Worm (Caenorhabditis elegans) whole organism, L3 larva: ENCODE data around the gene madf-1.
A peak's percentile ranks its signal among the peaks of the same experiment; 100 is the strongest.

Experiments
- R02D3.7 ChIP-seq: fragments of 150-350 bp; optimal IDR thresholded peaks from 2 replicates; lab custom pipeline; 2014; ENCODE audit warnings: missing biosample characterization, missing genetic modification characterization
- ZK546.5 ChIP-seq: sonication (generic microtip); optimal IDR thresholded peaks from 2 replicates; lab custom pipeline; 2017; ENCODE audit warnings: missing biosample characterization, missing genetic modification characterization
- aly-2 ChIP-seq: fragments of 150-350 bp; optimal IDR thresholded peaks from 2 replicates; lab custom pipeline; 2014; ENCODE audit warnings: missing biosample characterization, missing genetic modification characterization
- ama-1 ChIP-seq: fragments of 150-350 bp; optimal IDR thresholded peaks from 2 replicates; lab custom pipeline; 2018
- ceh-16 ChIP-seq: sonication (generic microtip); optimal IDR thresholded peaks from 2 replicates; lab custom pipeline; 2017; ENCODE audit warnings: missing biosample characterization, missing genetic modification characterization
- ceh-28 ChIP-seq: fragments of 150-350 bp; optimal IDR thresholded peaks from 2 replicates; lab custom pipeline; 2014; ENCODE audit warnings: missing biosample characterization, missing genetic modification reagents, missing genetic modification characterization
- ceh-82 ChIP-seq: fragments of 150-350 bp; optimal IDR thresholded peaks from 2 replicates; lab custom pipeline; 2014; ENCODE audit warnings: missing biosample characterization, missing genetic modification characterization
- ceh-9 ChIP-seq: sonication (generic microtip); optimal IDR thresholded peaks from 2 replicates; lab custom pipeline; 2018; ENCODE audit warnings: missing biosample characterization, missing genetic modification characterization
- egl-27 ChIP-seq: sonication (generic microtip); optimal IDR thresholded peaks from 4 replicates; lab custom pipeline; 2017; ENCODE audit warnings: missing biosample characterization, missing genetic modification reagents, missing genetic modification characterization
- egl-5 ChIP-seq: fragments of 150-350 bp; optimal IDR thresholded peaks from 2 replicates; lab custom pipeline; 2017; ENCODE audit warnings: missing biosample characterization, missing genetic modification reagents, missing genetic modification characterization, inconsistent platforms
- elt-1 ChIP-seq: fragments of 150-350 bp; optimal IDR thresholded peaks from 2 replicates; lab custom pipeline; 2014; ENCODE audit warnings: missing biosample characterization, missing genetic modification characterization
- elt-2 ChIP-seq: sonication (generic microtip); optimal IDR thresholded peaks from 2 replicates; lab custom pipeline; 2016; ENCODE audit warnings: missing genetic modification reagents, mild to moderate bottlenecking, missing genetic modification characterization, missing compliant biosample characterization
- elt-3 ChIP-seq, 3 experiments: fragments of 150-350 bp in 1 of 3; sonication (generic microtip) in 2 of 3; optimal IDR thresholded peaks; 2 replicates in 2 of 3; 4 replicates in 1 of 3; lab custom pipeline; 2014 to 2017; ENCODE audit warnings: missing biosample characterization in 3 of 3, missing genetic modification characterization in 3 of 3
- eor-1 ChIP-seq, 2 experiments: fragments of 150-350 bp; optimal IDR thresholded peaks; 2 replicates each; lab custom pipeline; 2014 to 2018; ENCODE audit warnings: missing biosample characterization in 2 of 2, missing genetic modification characterization in 2 of 2
- fkh-10 ChIP-seq: sonication (generic microtip); optimal IDR thresholded peaks from 2 replicates; lab custom pipeline; 2017; ENCODE audit warnings: missing biosample characterization, missing genetic modification reagents, missing genetic modification characterization
- fkh-2 ChIP-seq: fragments of 150-350 bp; optimal IDR thresholded peaks from 2 replicates; lab custom pipeline; 2014; ENCODE audit warnings: missing biosample characterization, missing genetic modification reagents, missing genetic modification characterization
- hmg-11 ChIP-seq: sonication (generic microtip); optimal IDR thresholded peaks from 2 replicates; lab custom pipeline; 2016; ENCODE audit warnings: missing genetic modification characterization, missing compliant biosample characterization
- jun-1 ChIP-seq: fragments of 150-350 bp; optimal IDR thresholded peaks from 2 replicates; lab custom pipeline; 2014; ENCODE audit warnings: missing biosample characterization, missing genetic modification reagents, missing genetic modification characterization
- lin-15B ChIP-seq: fragments of 150-350 bp; optimal IDR thresholded peaks from 2 replicates; lab custom pipeline; 2014; ENCODE audit warnings: missing biosample characterization, missing genetic modification characterization
- lin-39 ChIP-seq: fragments of 150-350 bp; optimal IDR thresholded peaks from 2 replicates; lab custom pipeline; 2018; ENCODE audit warnings: missing biosample characterization, missing genetic modification reagents, missing genetic modification characterization
- lsy-12 ChIP-seq: sonication (generic microtip); optimal IDR thresholded peaks from 2 replicates; lab custom pipeline; 2016; ENCODE audit warnings: mild to moderate bottlenecking, missing genetic modification characterization, missing compliant biosample characterization
- mdl-1 ChIP-seq: fragments of 150-350 bp; optimal IDR thresholded peaks from 2 replicates; lab custom pipeline; 2014; ENCODE audit warnings: missing biosample characterization, missing genetic modification characterization
- mml-1 ChIP-seq: fragments of 150-350 bp; sonication (generic microtip); optimal IDR thresholded peaks from 3 replicates; lab custom pipeline; 2014; ENCODE audit warnings: missing biosample characterization, missing genetic modification characterization
- nfya-1 ChIP-seq: sonication (generic microtip); optimal IDR thresholded peaks from 2 replicates; lab custom pipeline; 2017; ENCODE audit warnings: missing genetic modification characterization, mild to moderate bottlenecking, missing compliant biosample characterization, antibody characterized with exemption, moderate library complexity; ENCODE audit not compliant: insufficient read depth
- nhr-11 ChIP-seq: fragments of 150-350 bp; optimal IDR thresholded peaks from 2 replicates; lab custom pipeline; 2014; ENCODE audit warnings: missing biosample characterization, missing genetic modification characterization
- nhr-12 ChIP-seq: fragments of 150-350 bp; optimal IDR thresholded peaks from 2 replicates; lab custom pipeline; 2014; ENCODE audit warnings: missing biosample characterization, missing genetic modification characterization
- nhr-23 ChIP-seq: fragments of 150-350 bp; optimal IDR thresholded peaks from 2 replicates; lab custom pipeline; 2014; ENCODE audit warnings: missing biosample characterization, missing genetic modification reagents, missing genetic modification characterization
- nhr-237 ChIP-seq: fragments of 150-350 bp; optimal IDR thresholded peaks from 2 replicates; lab custom pipeline; 2014; ENCODE audit warnings: missing biosample characterization, missing genetic modification characterization
- nhr-25 ChIP-seq: sonication (generic microtip); optimal IDR thresholded peaks from 2 replicates; lab custom pipeline; 2017; ENCODE audit warnings: missing biosample characterization, missing genetic modification characterization
- nhr-28 ChIP-seq: fragments of 150-350 bp; optimal IDR thresholded peaks from 2 replicates; lab custom pipeline; 2014; ENCODE audit warnings: missing biosample characterization, missing genetic modification characterization
- nhr-43 ChIP-seq: sonication (generic microtip); optimal IDR thresholded peaks from 2 replicates; lab custom pipeline; 2016; ENCODE audit warnings: mild to moderate bottlenecking, missing genetic modification characterization, missing compliant biosample characterization; ENCODE audit not compliant: poor library complexity, severe bottlenecking
- pha-4 ChIP-seq: fragments of 150-350 bp; optimal IDR thresholded peaks from 2 replicates; lab custom pipeline; 2014; ENCODE audit warnings: missing biosample characterization, missing genetic modification reagents, missing genetic modification characterization
- pqm-1 ChIP-seq: fragments of 150-350 bp; optimal IDR thresholded peaks from 2 replicates; lab custom pipeline; 2017; ENCODE audit warnings: missing biosample characterization, missing genetic modification characterization, inconsistent platforms
- sea-2 ChIP-seq: fragments of 150-350 bp; sonication (generic microtip); optimal IDR thresholded peaks from 4 replicates; lab custom pipeline; 2014; ENCODE audit warnings: missing biosample characterization, missing genetic modification reagents, missing genetic modification characterization
- skn-1 ChIP-seq: fragments of 150-350 bp; optimal IDR thresholded peaks from 2 replicates; lab custom pipeline; 2014; ENCODE audit warnings: missing biosample characterization, missing genetic modification characterization
- snpc-4 ChIP-seq: fragments of 150-350 bp; optimal IDR thresholded peaks from 2 replicates; lab custom pipeline; 2014; ENCODE audit warnings: missing biosample characterization, missing genetic modification characterization
- tbx-2 ChIP-seq: sonication (generic microtip); optimal IDR thresholded peaks from 2 replicates; lab custom pipeline; 2016; ENCODE audit warnings: mild to moderate bottlenecking, missing genetic modification characterization, missing compliant biosample characterization
- unc-39 ChIP-seq: sonication (generic microtip); optimal IDR thresholded peaks from 4 replicates; lab custom pipeline; 2017; ENCODE audit warnings: missing biosample characterization, missing genetic modification characterization
- unc-62 ChIP-seq: fragments of 150-350 bp; sonication (generic microtip); optimal IDR thresholded peaks from 4 replicates; lab custom pipeline; 2014; ENCODE audit warnings: missing biosample characterization, missing genetic modification reagents, missing genetic modification characterization
- zag-1 ChIP-seq: fragments of 150-350 bp; optimal IDR thresholded peaks from 2 replicates; lab custom pipeline; 2014; ENCODE audit warnings: missing biosample characterization, missing genetic modification characterization
- ztf-11 ChIP-seq: fragments of 150-350 bp; optimal IDR thresholded peaks from 2 replicates; lab custom pipeline; 2014; ENCODE audit warnings: missing biosample characterization, missing genetic modification characterization
- ztf-4 ChIP-seq: fragments of 150-350 bp; optimal IDR thresholded peaks from 2 replicates; lab custom pipeline; 2014; ENCODE audit warnings: missing biosample characterization, missing genetic modification characterization

Gene madf-1

DNA sequence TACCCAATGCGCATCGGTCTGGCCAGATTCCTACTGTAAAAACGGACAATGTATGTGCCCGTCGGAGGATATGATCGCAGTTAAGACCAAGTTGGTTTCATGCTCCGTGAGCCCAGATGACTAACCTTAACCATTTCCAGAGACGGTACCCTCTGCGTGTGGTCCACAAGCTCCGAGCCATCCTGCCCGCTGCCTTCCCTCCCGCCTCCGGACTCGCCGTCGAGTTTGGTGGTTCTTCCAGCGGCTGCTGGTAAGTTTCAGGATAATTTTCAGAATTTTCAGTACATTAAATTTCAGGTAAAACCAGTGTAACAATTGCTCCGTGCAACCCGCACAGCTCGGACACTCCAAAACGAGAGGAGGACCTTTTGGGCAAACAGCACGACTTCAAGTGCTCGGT lies 29.1 kb upstream of the madf-1 start:
- TF ChIP-seq ama-1, result no peak
- no peak for TF ChIP-seq pha-4 (tag; lab: Kevin White, UChicago)
- no peak for TF ChIP-seq nfya-1
- TF ChIP-seq elt-3 (tag; optimal IDR thresholded peaks at IDR 0.05; lab: Kevin White, UChicago), result no peak
- TF ChIP-seq, all 47 proteins: peak for 0

- TF ChIP-seq nhr-28, result no peak
- no peak for TF ChIP-seq egl-5
- TF ChIP-seq jun-1 (tag; lab: Kevin White, UChicago), result no peak
- no peak for TF ChIP-seq snpc-4 (tag; lab: Kevin White, UChicago)
- TF ChIP-seq lsy-12, result no peak
- no peak for TF ChIP-seq fkh-10
- TF ChIP-seq ceh-82 (tag; lab: Kevin White, UChicago), result no peak
- no peak for TF ChIP-seq ztf-4 (tag; lab: Kevin White, UChicago)
- TF ChIP-seq nhr-237 (tag; lab: Kevin White, UChicago), result no peak
- TF ChIP-seq unc-39 (tag; lab: Kevin White, UChicago), result no peak
Observed at ce11 chrIV:858630-859029, 26.9 kb upstream of the madf-1 start, which contains the start of gene Y55F3BR.2. Gene Y55F3BR.2, plus strand, starts transcription at chrIV:858930.

DNA sequence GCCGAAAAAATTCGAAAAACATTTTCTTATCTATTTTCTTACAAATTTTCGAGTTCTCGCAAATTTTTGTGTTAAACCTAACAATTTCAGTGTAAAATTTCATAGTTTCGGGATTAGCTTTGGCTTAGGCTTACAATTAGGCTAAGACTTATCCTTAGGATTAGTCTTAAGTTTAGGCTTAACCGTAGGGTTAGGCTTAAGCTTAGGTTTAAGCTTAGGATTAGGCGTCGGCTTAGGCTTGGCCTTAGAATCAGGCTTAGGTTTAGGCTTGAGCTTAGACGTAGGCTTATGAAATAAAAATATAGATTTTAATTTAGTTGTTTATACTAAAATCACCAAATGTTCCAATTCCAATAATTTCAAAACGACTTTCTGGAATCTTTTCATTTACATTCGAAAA lies 24.3 kb upstream of the madf-1 start:
- TF ChIP-seq nhr-28 (no peak), skn-1 (no peak), elt-3 (tag; optimal IDR thresholded peaks at IDR 0.05; lab: Kevin White, UChicago) (no peak), ceh-82 (tag; lab: Kevin White, UChicago) (no peak), elt-2 (no peak), sea-2 (no peak), ztf-11 (tag; lab: Kevin White, UChicago) (no peak), ZK546.5 (tag; lab: Kevin White, UChicago) (no peak), snpc-4 (tag; lab: Kevin White, UChicago) (no peak), unc-62 (GFP tag; lab: Kevin White, UChicago) (no peak), nhr-12 (tag; lab: Kevin White, UChicago) (no peak), nhr-43 (tag; lab: Kevin White, UChicago) (no peak), nhr-25 (tag; lab: Kevin White, UChicago) (no peak)
- TF ChIP-seq, all 47 proteins: peak for 0

DNA sequence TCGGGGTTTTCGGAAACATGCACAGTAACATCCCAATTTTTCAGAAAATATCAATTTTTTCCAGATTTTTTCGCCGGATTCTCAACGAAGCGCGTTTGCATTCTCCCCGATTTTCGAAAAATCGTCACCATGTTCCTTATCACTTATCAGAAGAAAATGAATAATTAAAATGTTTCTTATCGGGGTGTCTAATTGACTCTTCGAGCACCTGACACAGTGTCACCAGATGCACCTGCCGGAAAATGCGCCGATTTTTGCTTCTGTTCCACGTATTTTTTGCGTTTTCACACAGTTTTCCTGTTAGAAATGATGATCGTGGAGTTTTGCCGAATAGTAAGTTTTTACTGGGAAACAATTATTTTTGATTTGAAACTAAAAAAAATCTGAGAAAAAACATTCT lies 23.8 kb upstream of the madf-1 start:
- TF ChIP-seq elt-2 (peak; percentile 80), pqm-1 (tag; lab: Kevin White, UChicago) (peak; percentile 28), pha-4 (tag; lab: Kevin White, UChicago) (peak; percentile 20), zag-1 (tag; lab: Kevin White, UChicago) (no peak)

ce11 chrIV:854357-855269 lies 22.9 kb upstream of the madf-1 start, which contains the start of the genes lem-4 and Y55F3BR.11:
Gene lem-4, minus strand, starts transcription at chrIV:854780.
Gene Y55F3BR.11, plus strand, starts transcription at chrIV:855219.
- TF ChIP-seq nhr-23 (tag; lab: Kevin White, UChicago) (peak; percentile 73), tbx-2 (no peak), zag-1 (tag; lab: Kevin White, UChicago) (no peak), aly-2 (no peak), fkh-2 (tag; lab: Kevin White, UChicago) (no peak), elt-2 (peak; percentile 40), sea-2 (no peak), R02D3.7 (tag; lab: Kevin White, UChicago) (peak; percentile 19), nfya-1 (peak; percentile 74), ama-1 (no peak), nhr-28 (no peak), hmg-11 (tag; lab: Kevin White, UChicago) (peak; percentile 69), mml-1 (tag; lab: Kevin White, UChicago) (no peak), ceh-28 (tag; lab: Kevin White, UChicago) (peak; percentile 73), egl-27 (tag; lab: Kevin White, UChicago) (no peak), elt-1 (tag; lab: Kevin White, UChicago) (no peak), lin-15B (tag; lab: Kevin White, UChicago) (peak; percentile 67), lin-39 (tag; lab: Kevin White, UChicago) (no peak), skn-1 (no peak), ztf-11 (tag; lab: Kevin White, UChicago) (no peak), jun-1 (tag; lab: Kevin White, UChicago) (peak; percentile 14), ztf-4 (tag; lab: Kevin White, UChicago) (no peak), nhr-237 (tag; lab: Kevin White, UChicago) (no peak), snpc-4 (tag; lab: Kevin White, UChicago) (peak; percentile 14), mdl-1 (tag; lab: Kevin White, UChicago) (no peak), nhr-11 (tag; lab: Kevin White, UChicago) (no peak), egl-5 (no peak), eor-1 (tag; optimal IDR thresholded peaks at IDR 0.05; lab: Kevin White, UChicago) (no peak), ceh-9 (tag; lab: Kevin White, UChicago) (no peak), unc-62 (GFP tag; lab: Kevin White, UChicago) (no peak), ZK546.5 (tag; lab: Kevin White, UChicago) (no peak), fkh-10 (no peak), ceh-16 (tag; lab: Kevin White, UChicago) (no peak)
